Worm (Caenorhabditis elegans) whole organism, L2 larva: ENCODE results near the gene srw-97.

Source experiments
- nhr-77 ChIP-seq: fragments of 150-350 bp; optimal IDR thresholded peaks from 2 replicates; lab custom pipeline; 2014; ENCODE audit warnings: missing biosample characterization, missing genetic modification characterization
- unc-39 ChIP-seq: fragments of 150-350 bp; optimal IDR thresholded peaks from 2 replicates; lab custom pipeline; 2014; ENCODE audit warnings: missing biosample characterization, missing genetic modification characterization

DNA sequence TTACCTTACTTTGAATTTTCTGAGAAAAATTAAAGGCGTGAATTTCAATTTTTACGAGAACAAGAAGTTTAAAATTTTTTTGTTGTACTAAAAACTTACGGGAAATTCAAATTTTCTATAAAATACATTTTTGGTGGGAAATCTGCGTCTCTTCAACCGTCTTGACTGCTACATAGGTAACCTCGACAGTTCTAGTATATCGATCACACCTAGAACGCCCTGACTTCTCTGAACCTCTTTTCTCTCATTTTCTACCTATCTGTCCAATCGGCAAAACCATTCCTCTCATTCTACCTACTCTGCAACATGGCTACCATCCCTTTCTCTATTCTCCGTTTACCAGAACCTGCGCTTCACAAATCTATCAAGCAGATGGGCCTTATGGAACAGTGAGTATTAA, 14.9 kb upstream of the srw-97 start, which contains the start of gene fbxb-25:
- TF ChIP-seq unc-39 (tag; lab: Kevin White, UChicago): no peak
- TF ChIP-seq nhr-77: no peak
